Worm (Caenorhabditis elegans) whole organism, L2 larva: ENCODE results near the gene lido-8.

Experiments
- blmp-1 ChIP-seq: sonication (generic microtip); optimal IDR thresholded peaks from 2 replicates; lab custom pipeline; 2017; ENCODE audit warnings: missing genetic modification characterization, mild to moderate bottlenecking, missing compliant biosample characterization, antibody characterized with exemption, moderate library complexity; ENCODE audit not compliant: insufficient read depth
- lin-11 ChIP-seq: fragments of 150-350 bp; sonication (generic microtip); optimal IDR thresholded peaks from 2 replicates; lab custom pipeline; 2014; ENCODE audit warnings: missing biosample characterization, missing genetic modification characterization, inconsistent platforms, mixed read lengths
- mbf-1 ChIP-seq: sonication (generic microtip); optimal IDR thresholded peaks from 2 replicates; lab custom pipeline; 2017; ENCODE audit warnings: missing biosample characterization, missing genetic modification characterization

DNA sequence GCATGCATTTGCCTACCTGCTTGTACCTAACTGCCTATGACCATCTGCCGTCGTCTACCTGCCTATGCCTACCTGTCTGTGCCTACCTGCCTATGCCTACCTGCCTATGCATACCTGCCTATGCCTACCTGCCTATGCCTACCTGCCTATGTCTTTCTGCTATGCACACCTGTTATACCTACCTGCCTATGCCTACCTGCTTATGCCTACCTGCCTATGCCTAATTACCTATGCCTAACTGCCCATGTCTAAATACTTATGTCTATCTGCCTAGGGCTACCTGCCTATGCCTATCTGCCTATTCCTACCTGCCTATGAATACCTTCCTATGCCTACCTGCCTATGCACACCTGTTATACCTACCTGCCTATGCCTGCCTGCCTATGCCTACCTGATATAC, 30.5 kb upstream of the lido-8 start:
- TF ChIP-seq blmp-1 (tag; lab: Kevin White, UChicago) (no peak), lin-11 (tag; lab: Kevin White, UChicago) (no peak), mbf-1 (tag; lab: Kevin White, UChicago) (no peak)
